Worm (Caenorhabditis elegans) whole organism, L2 larva: ENCODE results near the gene twk-6.
"Not testable (repeated sequence)": the region's sequence is repeated elsewhere in the genome, so short reads cannot be mapped to it uniquely, and the experiment has no call there.

Source experiments
- C34F6.9 ChIP-seq: fragments of 150-350 bp; optimal IDR thresholded peaks from 2 replicates; lab custom pipeline; 2014; ENCODE audit warnings: missing biosample characterization, missing genetic modification characterization
- F13H6.1 ChIP-seq: sonication (generic microtip); optimal IDR thresholded peaks from 2 replicates; lab custom pipeline; 2016; ENCODE audit warnings: missing genetic modification characterization, missing compliant biosample characterization
- R02D3.7 ChIP-seq: fragments of 150-350 bp; optimal IDR thresholded peaks from 2 replicates; lab custom pipeline; 2014; ENCODE audit warnings: missing biosample characterization, missing genetic modification characterization
- Y55F3AM.14 ChIP-seq: fragments of 200-800 bp; sonication (Bioruptor generic); optimal IDR thresholded peaks from 2 replicates; lab custom pipeline; 2018; ENCODE audit warnings: mild to moderate bottlenecking, missing genetic modification characterization, missing compliant biosample characterization
- ZK546.5 ChIP-seq: sonication (generic microtip); optimal IDR thresholded peaks from 2 replicates; lab custom pipeline; 2017; ENCODE audit warnings: missing biosample characterization, missing genetic modification characterization
- alr-1 ChIP-seq: fragments of 150-350 bp; optimal IDR thresholded peaks from 2 replicates; lab custom pipeline; 2014; ENCODE audit warnings: missing biosample characterization, missing genetic modification characterization
- aly-2 ChIP-seq: fragments of 150-350 bp; optimal IDR thresholded peaks from 2 replicates; lab custom pipeline; 2014; ENCODE audit warnings: missing biosample characterization, missing genetic modification characterization
- ama-1 ChIP-seq: fragments of 150-350 bp; optimal IDR thresholded peaks from 2 replicates; lab custom pipeline; 2018; ENCODE audit warnings: inconsistent platforms
- blmp-1 ChIP-seq: sonication (generic microtip); optimal IDR thresholded peaks from 2 replicates; lab custom pipeline; 2017; ENCODE audit warnings: missing genetic modification characterization, mild to moderate bottlenecking, missing compliant biosample characterization, antibody characterized with exemption, moderate library complexity; ENCODE audit not compliant: insufficient read depth
- ceh-16 ChIP-seq: fragments of 150-350 bp; optimal IDR thresholded peaks from 2 replicates; lab custom pipeline; 2014; ENCODE audit warnings: missing biosample characterization, missing genetic modification characterization
- ceh-82 ChIP-seq: fragments of 150-350 bp; optimal IDR thresholded peaks from 2 replicates; lab custom pipeline; 2014; ENCODE audit warnings: missing biosample characterization, missing genetic modification characterization
- crh-2 ChIP-seq: sonication (generic microtip); optimal IDR thresholded peaks from 2 replicates; lab custom pipeline; 2017; ENCODE audit warnings: missing biosample characterization, missing genetic modification characterization
- egl-27 ChIP-seq: sonication (generic microtip); optimal IDR thresholded peaks from 3 replicates; lab custom pipeline; 2017; ENCODE audit warnings: missing biosample characterization, missing genetic modification reagents, missing genetic modification characterization
- elt-1 ChIP-seq: fragments of 150-350 bp; optimal IDR thresholded peaks from 2 replicates; lab custom pipeline; 2014; ENCODE audit warnings: missing biosample characterization, missing genetic modification characterization
- elt-3 ChIP-seq: sonication (generic microtip); optimal IDR thresholded peaks from 2 replicates; lab custom pipeline; 2017; ENCODE audit warnings: missing biosample characterization, missing genetic modification characterization
- fos-1 ChIP-seq: fragments of 150-350 bp; optimal IDR thresholded peaks from 2 replicates; lab custom pipeline; 2014; ENCODE audit warnings: missing biosample characterization, missing genetic modification characterization
- gmeb-1 ChIP-seq: fragments of 150-350 bp; optimal IDR thresholded peaks from 2 replicates; lab custom pipeline; 2014; ENCODE audit warnings: missing biosample characterization, missing genetic modification characterization
- lin-11 ChIP-seq: fragments of 150-350 bp; sonication (generic microtip); optimal IDR thresholded peaks from 2 replicates; lab custom pipeline; 2014; ENCODE audit warnings: missing biosample characterization, missing genetic modification characterization, inconsistent platforms, mixed read lengths
- lin-13 ChIP-seq: fragments of 150-350 bp; optimal IDR thresholded peaks from 2 replicates; lab custom pipeline; 2014; ENCODE audit warnings: missing biosample characterization, missing genetic modification reagents, missing genetic modification characterization
- lin-39 ChIP-seq: fragments of 150-350 bp; optimal IDR thresholded peaks from 2 replicates; lab custom pipeline; 2014; ENCODE audit warnings: missing biosample characterization, missing genetic modification reagents, missing genetic modification characterization
- lsy-2 ChIP-seq, 2 experiments: fragments of 150-350 bp in 1 of 2; sonication (generic microtip) in 1 of 2; optimal IDR thresholded peaks; 2 replicates each; lab custom pipeline; 2014 to 2017; ENCODE audit warnings: missing biosample characterization in 2 of 2, missing genetic modification characterization in 2 of 2
- mab-5 ChIP-seq: fragments of 150-350 bp; optimal IDR thresholded peaks from 2 replicates; lab custom pipeline; 2014; ENCODE audit warnings: missing biosample characterization, missing genetic modification characterization
- mbf-1 ChIP-seq: sonication (generic microtip); optimal IDR thresholded peaks from 2 replicates; lab custom pipeline; 2017; ENCODE audit warnings: missing biosample characterization, missing genetic modification characterization
- nhr-12 ChIP-seq: fragments of 150-350 bp; optimal IDR thresholded peaks from 2 replicates; lab custom pipeline; 2014; ENCODE audit warnings: missing biosample characterization, missing genetic modification characterization
- nhr-129 ChIP-seq: fragments of 150-350 bp; optimal IDR thresholded peaks from 2 replicates; lab custom pipeline; 2014; ENCODE audit warnings: missing biosample characterization, missing genetic modification characterization
- nhr-21 ChIP-seq: fragments of 150-350 bp; optimal IDR thresholded peaks from 2 replicates; lab custom pipeline; 2014; ENCODE audit warnings: missing biosample characterization, missing genetic modification characterization
- nhr-25 ChIP-seq: fragments of 150-350 bp; sonication (generic microtip); optimal IDR thresholded peaks from 3 replicates; lab custom pipeline; 2014; ENCODE audit warnings: missing biosample characterization, missing genetic modification characterization
- nhr-77 ChIP-seq: fragments of 150-350 bp; optimal IDR thresholded peaks from 2 replicates; lab custom pipeline; 2014; ENCODE audit warnings: missing biosample characterization, missing genetic modification characterization
- sem-4 ChIP-seq: fragments of 150-350 bp; optimal IDR thresholded peaks from 2 replicates; lab custom pipeline; 2014; ENCODE audit warnings: missing biosample characterization, missing genetic modification reagents, missing genetic modification characterization
- skn-1 ChIP-seq: sonication (generic microtip); optimal IDR thresholded peaks from 2 replicates; lab custom pipeline; 2017; ENCODE audit warnings: missing biosample characterization, missing genetic modification characterization
- sma-3 ChIP-seq: sonication (generic microtip); optimal IDR thresholded peaks from 2 replicates; lab custom pipeline; 2016; ENCODE audit warnings: missing genetic modification reagents, missing genetic modification characterization, missing compliant biosample characterization
- sma-9 ChIP-seq, 2 experiments: fragments of 150-350 bp in 1 of 2; sonication (generic microtip) in 1 of 2; optimal IDR thresholded peaks; 2 replicates each; lab custom pipeline; 2014 to 2016; ENCODE audit warnings: missing genetic modification characterization in 2 of 2, mild to moderate bottlenecking in 1 of 2, missing biosample characterization in 1 of 2, missing compliant biosample characterization in 1 of 2, missing genetic modification reagents in 1 of 2, moderate library complexity in 1 of 2
- snpc-4 ChIP-seq: fragments of 150-350 bp; optimal IDR thresholded peaks from 2 replicates; lab custom pipeline; 2014; ENCODE audit warnings: missing biosample characterization, missing genetic modification characterization
- unc-39 ChIP-seq: fragments of 150-350 bp; optimal IDR thresholded peaks from 2 replicates; lab custom pipeline; 2014; ENCODE audit warnings: missing biosample characterization, missing genetic modification characterization
- unc-55 ChIP-seq: fragments of 150-350 bp; sonication (generic microtip); optimal IDR thresholded peaks from 3 replicates; lab custom pipeline; 2014; ENCODE audit warnings: missing biosample characterization, missing genetic modification reagents, missing genetic modification characterization
- unc-62 ChIP-seq: fragments of 150-350 bp; optimal IDR thresholded peaks from 2 replicates; lab custom pipeline; 2014; ENCODE audit warnings: missing biosample characterization, missing genetic modification reagents, missing genetic modification characterization
- zag-1 ChIP-seq: fragments of 150-350 bp; optimal IDR thresholded peaks from 2 replicates; lab custom pipeline; 2014; ENCODE audit warnings: missing biosample characterization, missing genetic modification characterization
- ztf-1 ChIP-seq: fragments of 200-800 bp; sonication (Bioruptor generic); conservative IDR thresholded peaks from 2 replicates; pipeline ENCODE4 v1.3.6; 2022; ENCODE audit warnings: missing genetic modification characterization, missing compliant biosample characterization
- ztf-11 ChIP-seq: sonication (generic microtip); optimal IDR thresholded peaks from 2 replicates; lab custom pipeline; 2017; ENCODE audit warnings: missing biosample characterization, missing genetic modification characterization

The twk-6 gene

ce11 chrIII:4742620-4743019 lies at the start of gene twk-6:
Gene twk-6 (plus strand): TSS chrIII:4742920.
- TF ChIP-seq skn-1 (tag; lab: Kevin White, UChicago); unc-55 (GFP tag; lab: Kevin White, UChicago); mab-5 (tag; lab: Kevin White, UChicago): not testable (repeated sequence)

- TF ChIP-seq nhr-25 (tag; lab: Kevin White, UChicago) (peak; percentile 60), gmeb-1 (tag; lab: Kevin White, UChicago) (peak; percentile 76), unc-55 (GFP tag; lab: Kevin White, UChicago) (peak; percentile 77), crh-2 (peak; percentile 60), lin-13 (GFP tag; lab: Kevin White, UChicago) (peak; percentile 29), skn-1 (tag; lab: Kevin White, UChicago) (no peak), blmp-1 (tag; lab: Kevin White, UChicago) (peak; percentile 37), F13H6.1 (tag; lab: Kevin White, UChicago) (peak; percentile 50), nhr-21 (peak; percentile 21), nhr-129 (tag; lab: Kevin White, UChicago) (peak; percentile 79), ama-1 (lab: Kevin White, UChicago) (no peak), fos-1 (tag; lab: Kevin White, UChicago) (peak; percentile 70), Y55F3AM.14 (GFP tag; lab: Kevin White, UChicago) (no peak), elt-1 (no peak), lin-11 (peak; percentile 28), C34F6.9 (tag; lab: Kevin White, UChicago) (peak; percentile 86), sma-9 (GFP tag; optimal IDR thresholded peaks at IDR 0.05; lab: Kevin White, UChicago) (peak; percentile 52), sma-9 (tag; optimal IDR thresholded peaks at IDR 0.05; lab: Kevin White, UChicago) (no peak), ZK546.5 (tag; lab: Kevin White, UChicago) (no peak), egl-27 (tag; lab: Kevin White, UChicago) (no peak), ceh-82 (tag; lab: Kevin White, UChicago) (no peak), sem-4 (tag; lab: Kevin White, UChicago) (peak; percentile 10), lsy-2 (tag; optimal IDR thresholded peaks at IDR 0.05; lab: Kevin White, UChicago) (peak; percentile 9 to 87), mbf-1 (tag; lab: Kevin White, UChicago) (no peak), zag-1 (tag; lab: Kevin White, UChicago) (no peak), unc-39 (tag; lab: Kevin White, UChicago) (no peak), alr-1 (tag; lab: Kevin White, UChicago) (no peak), sma-3 (GFP tag; lab: Kevin White, UChicago) (peak; percentile 58)
- TF ChIP-seq, all 48 proteins: peak for 16
These were observed 49.4 kb upstream of the twk-6 start, which contains the start of gene nifk-1 for ce11 chrIII:4693281-4693680. Gene nifk-1 (minus strand): TSS chrIII:4693307.

DNA sequence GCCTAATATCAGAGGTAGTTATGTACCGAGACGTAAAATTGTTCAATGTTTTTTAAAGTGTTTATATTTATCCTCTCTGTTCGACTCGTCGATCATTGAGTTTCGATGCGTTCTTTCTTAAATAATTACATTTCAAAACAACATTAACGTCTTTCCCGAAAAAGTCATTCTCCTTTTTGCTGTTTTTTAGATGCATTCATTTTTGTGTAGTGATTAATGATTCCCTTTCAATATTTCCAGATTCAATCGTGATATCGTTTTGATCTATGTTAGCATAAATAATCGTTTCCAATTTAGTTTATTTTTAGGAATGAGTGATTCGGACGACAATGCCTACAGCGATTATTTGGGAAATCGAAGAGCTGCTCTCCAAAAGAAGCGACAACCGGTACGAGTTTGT lies 49.0 kb upstream of the twk-6 start, which contains the start of gene T04A8.8:
T04A8.8 (plus strand) TSS at position 301 of the 400 bp plus-strand sequence.
- TF ChIP-seq ceh-16 (tag; lab: Kevin White, UChicago) = no peak
- TF ChIP-seq, all 48 proteins: peak for 0

DNA sequence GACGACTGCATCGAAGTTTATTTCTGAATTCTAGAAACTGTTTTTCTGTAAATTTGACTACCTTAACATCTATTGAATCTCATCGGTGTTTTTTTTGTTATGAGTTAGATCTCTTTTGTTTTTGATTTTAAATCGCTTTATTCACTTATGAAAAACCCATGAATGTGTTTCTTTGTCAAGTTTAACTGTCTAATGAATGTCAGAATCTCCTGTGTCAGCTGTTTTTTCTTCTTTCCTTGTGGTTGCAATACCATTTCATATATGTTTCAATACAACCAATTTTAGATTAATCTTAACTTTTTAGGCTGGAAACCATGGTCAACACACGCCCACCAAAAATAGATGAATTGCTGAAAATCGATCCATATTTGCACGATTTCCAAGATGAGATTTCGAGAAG lies 47.7 kb upstream of the twk-6 start, which contains the start of gene T04A8.7:
T04A8.7 (plus strand) TSS at position 301 of the 400 bp plus-strand sequence.
- no peak for TF ChIP-seq R02D3.7 (tag; lab: Kevin White, UChicago)
- TF ChIP-seq lsy-2 (tag; optimal IDR thresholded peaks at IDR 0.05; lab: Kevin White, UChicago) = no peak
- TF ChIP-seq egl-27 (tag; lab: Kevin White, UChicago) = no peak
- no peak for TF ChIP-seq nhr-77 (tag; lab: Kevin White, UChicago)
- no peak for TF ChIP-seq sma-9 (GFP tag; optimal IDR thresholded peaks at IDR 0.05; lab: Kevin White, UChicago)
- TF ChIP-seq sma-9 (tag; optimal IDR thresholded peaks at IDR 0.05; lab: Kevin White, UChicago) = no peak
- TF ChIP-seq aly-2 = no peak
- TF ChIP-seq ama-1 (lab: Kevin White, UChicago) = no peak
- no peak for TF ChIP-seq crh-2
- no peak for TF ChIP-seq unc-62 (GFP tag; lab: Kevin White, UChicago)
- TF ChIP-seq ceh-16 (tag; lab: Kevin White, UChicago) = no peak

DNA sequence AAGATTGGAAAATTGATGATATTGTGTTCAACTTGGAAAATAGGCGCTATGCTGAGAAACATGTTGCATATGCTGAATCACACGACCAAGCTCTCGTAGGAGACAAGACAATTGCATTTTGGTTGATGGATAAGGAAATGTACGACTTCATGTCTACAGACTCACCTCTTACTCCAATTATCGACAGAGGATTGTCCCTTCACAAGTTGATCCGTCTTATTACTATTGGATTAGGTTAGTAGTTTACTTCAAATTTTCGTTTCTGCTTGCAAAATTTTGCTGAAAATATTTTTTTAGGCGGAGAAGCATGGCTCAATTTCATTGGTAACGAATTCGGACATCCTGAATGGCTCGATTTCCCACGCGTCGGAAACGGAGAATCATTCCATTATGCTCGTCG lies 45.8 kb upstream of the twk-6 start:
- TF ChIP-seq lin-39 (no peak), nhr-12 (no peak), ztf-11 (tag; lab: Kevin White, UChicago) (no peak), zag-1 (tag; lab: Kevin White, UChicago) (no peak), F13H6.1 (tag; lab: Kevin White, UChicago) (no peak), sem-4 (tag; lab: Kevin White, UChicago) (no peak), elt-3 (tag; lab: Kevin White, UChicago) (no peak), lin-11 (no peak), ztf-1 (no peak), gmeb-1 (tag; lab: Kevin White, UChicago) (no peak), nhr-77 (tag; lab: Kevin White, UChicago) (no peak), crh-2 (no peak), ama-1 (lab: Kevin White, UChicago) (no peak), unc-62 (GFP tag; lab: Kevin White, UChicago) (no peak), lsy-2 (tag; optimal IDR thresholded peaks at IDR 0.05; lab: Kevin White, UChicago) (no peak), mab-5 (tag; lab: Kevin White, UChicago) (no peak), aly-2 (no peak), R02D3.7 (tag; lab: Kevin White, UChicago) (no peak), snpc-4 (no peak)
